Worm (Caenorhabditis elegans) whole organism, L3 larva: Measurements from ENCODE around the gene mtg-1.

Experiments used
- ama-1 ChIP-seq: fragments of 150-350 bp; optimal IDR thresholded peaks from 2 replicates; lab custom pipeline; 2018
- fkh-10 ChIP-seq: sonication (generic microtip); optimal IDR thresholded peaks from 2 replicates; lab custom pipeline; 2017; ENCODE audit warnings: missing biosample characterization, missing genetic modification reagents, missing genetic modification characterization
- mdl-1 ChIP-seq: fragments of 150-350 bp; optimal IDR thresholded peaks from 2 replicates; lab custom pipeline; 2014; ENCODE audit warnings: missing biosample characterization, missing genetic modification characterization
- snpc-4 ChIP-seq: fragments of 150-350 bp; optimal IDR thresholded peaks from 2 replicates; lab custom pipeline; 2014; ENCODE audit warnings: missing biosample characterization, missing genetic modification characterization

DNA sequence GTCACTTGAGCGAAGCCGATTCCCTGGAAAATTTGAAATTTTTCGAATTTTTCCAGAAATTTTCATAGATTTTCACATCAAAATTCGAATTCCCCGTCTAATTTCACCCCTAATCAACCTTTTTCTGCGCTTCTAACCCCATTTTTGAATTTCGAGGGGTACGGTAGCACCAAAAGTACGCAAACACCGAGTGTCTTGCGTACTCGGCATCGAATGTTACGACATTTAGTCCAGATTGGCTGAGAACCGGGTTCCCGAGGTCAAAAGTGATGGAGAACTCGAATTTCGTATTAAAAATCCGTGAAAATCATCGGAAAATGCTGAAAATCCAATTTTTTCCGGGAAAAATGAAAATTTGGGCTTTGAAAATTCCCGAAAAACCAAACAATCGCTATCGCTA is 5.2 kb upstream of the mtg-1 start:
- TF ChIP-seq mdl-1 (tag; lab: Kevin White, UChicago) (no peak), fkh-10 (GFP tag; lab: Kevin White, UChicago) (no peak), ama-1 (no peak), snpc-4 (tag; lab: Kevin White, UChicago) (no peak)
